Fruit fly (Drosophila melanogaster): ENCODE results near the gene CG7025.
"Not testable (repeated sequence)": the region's sequence is repeated elsewhere in the genome, so short reads cannot be mapped to it uniquely, and the experiment has no call there.

CG7025 gene

DNA sequence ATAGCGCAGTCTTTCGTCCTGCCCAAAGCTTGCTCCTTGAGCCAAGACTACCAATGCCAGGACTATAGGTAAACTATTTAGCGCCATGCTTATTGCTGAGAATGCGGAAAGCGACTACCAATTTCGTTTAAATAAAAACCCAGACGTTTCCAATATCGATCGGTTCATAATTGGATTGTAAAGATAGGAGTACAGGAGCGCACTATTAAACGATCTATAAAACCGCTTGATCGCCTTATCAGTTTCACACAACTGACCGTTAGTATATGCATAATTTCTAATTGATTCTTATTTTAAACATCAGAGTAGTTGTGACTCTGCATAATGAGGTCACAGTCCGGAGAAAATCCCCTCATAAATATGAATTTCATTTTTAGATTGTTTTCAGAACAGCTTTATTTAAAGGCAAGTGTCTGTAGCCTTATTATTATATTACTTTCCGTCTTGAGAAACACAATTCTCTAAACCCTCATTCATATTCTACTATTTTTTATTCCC lies at the start of gene CG7025, which contains the start of gene CG43235:
CG7025 (minus strand) TSS at position 101 of the 498 bp plus-strand sequence.
CG43235 (plus strand) TSS at position 448 of the 498 bp plus-strand sequence.
- TF ChIP-seq noc (tag; optimal IDR thresholded peaks at IDR 0.05), result no peak

DNA sequence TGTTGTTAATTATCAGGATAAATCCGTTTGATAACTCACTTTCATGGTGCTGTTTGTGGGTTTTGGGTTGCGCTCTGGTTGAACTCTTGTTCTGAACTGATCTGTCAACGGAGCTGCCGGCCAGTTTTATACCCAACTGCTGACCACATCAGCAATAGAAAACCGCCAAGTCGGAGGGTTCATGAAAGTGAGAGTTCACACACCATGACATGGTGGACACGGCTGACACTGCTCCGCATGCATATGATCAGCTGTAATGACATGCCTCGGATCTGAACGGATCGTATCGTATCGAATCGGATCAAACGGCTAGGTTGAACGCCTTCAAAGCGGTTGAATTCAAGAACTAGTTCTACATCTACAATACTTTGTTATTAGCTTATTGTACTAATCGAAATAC lies 49.0 kb upstream of the CG7025 start, which contains the start of gene Acp1:
Acp1 (minus strand) TSS at position 101 of the 400 bp plus-strand sequence.
- TF ChIP-seq noc (tag; optimal IDR thresholded peaks at IDR 0.05), result no peak

DNA sequence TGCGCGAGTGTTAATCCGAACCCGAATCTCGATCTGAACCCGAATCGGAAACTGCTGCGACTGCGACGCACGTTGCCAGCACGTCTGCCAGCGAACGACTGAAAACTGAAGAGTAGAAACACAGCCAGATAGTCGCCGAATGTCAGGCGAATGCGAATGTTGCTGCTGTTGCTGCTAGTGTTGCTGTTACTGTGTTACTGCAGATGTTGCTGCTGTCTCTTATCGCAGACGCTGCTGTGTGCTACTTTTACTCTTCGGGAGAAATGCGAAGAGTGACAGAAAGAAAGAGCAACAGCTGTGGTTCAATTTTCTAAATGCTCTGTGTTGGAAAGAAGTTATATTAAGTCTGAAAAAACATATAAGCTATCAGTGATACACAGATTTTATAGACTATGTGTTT lies 46.2 kb upstream of the CG7025 start, which contains the start of gene CG31904:
CG31904 (minus strand) TSS at position 101 of the 400 bp plus-strand sequence.
- not testable (repeated sequence) for TF ChIP-seq noc (tag; optimal IDR thresholded peaks at IDR 0.05)

DNA sequence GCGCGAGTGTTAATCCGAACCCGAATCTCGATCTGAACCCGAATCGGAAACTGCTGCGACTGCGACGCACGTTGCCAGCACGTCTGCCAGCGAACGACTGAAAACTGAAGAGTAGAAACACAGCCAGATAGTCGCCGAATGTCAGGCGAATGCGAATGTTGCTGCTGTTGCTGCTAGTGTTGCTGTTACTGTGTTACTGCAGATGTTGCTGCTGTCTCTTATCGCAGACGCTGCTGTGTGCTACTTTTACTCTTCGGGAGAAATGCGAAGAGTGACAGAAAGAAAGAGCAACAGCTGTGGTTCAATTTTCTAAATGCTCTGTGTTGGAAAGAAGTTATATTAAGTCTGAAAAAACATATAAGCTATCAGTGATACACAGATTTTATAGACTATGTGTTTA lies 40.1 kb upstream of the CG7025 start, which contains the start of gene CG13796:
CG13796 (minus strand) TSS at position 101 of the 400 bp plus-strand sequence.
- not testable (repeated sequence) for TF ChIP-seq noc (tag; optimal IDR thresholded peaks at IDR 0.05)

DNA sequence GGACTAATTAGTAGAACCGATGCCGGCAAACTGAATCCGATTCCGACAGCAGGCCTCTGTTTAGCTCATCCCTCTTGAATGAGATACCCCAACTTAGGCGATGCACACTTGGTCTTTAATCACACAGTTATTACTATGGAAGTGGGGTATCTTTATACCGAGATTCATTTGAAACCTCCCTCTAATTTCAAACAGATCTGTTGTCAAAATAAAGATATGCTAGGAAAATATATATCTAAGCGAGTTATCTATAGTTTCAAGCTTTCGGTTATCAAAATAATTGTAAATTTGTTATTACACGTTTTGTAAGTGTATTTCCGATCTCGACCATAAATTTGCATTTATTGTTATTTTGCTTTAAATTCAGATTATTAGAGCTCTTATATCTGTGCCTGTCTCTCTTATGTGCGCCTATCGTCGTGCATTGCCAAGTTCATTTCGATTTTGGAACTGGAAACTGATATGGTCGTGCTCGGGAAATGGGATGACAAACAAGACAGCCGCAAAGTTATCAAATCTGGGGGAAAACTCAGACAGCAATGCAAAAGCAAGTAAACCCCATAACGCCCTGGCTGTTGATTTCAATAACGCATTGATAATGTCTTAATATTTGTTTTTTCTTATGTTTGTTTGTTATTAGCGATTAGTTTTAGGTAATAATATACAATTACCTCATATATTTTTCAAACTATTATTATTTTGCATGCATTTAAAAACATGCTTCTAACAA lies 34.0 kb upstream of the CG7025 start, which contains the start of gene CG13795:
CG13795 (minus strand) TSS at position 31 of the 730 bp plus-strand sequence.
- peak; percentile 55 for TF ChIP-seq noc (tag; optimal IDR thresholded peaks at IDR 0.05)

DNA sequence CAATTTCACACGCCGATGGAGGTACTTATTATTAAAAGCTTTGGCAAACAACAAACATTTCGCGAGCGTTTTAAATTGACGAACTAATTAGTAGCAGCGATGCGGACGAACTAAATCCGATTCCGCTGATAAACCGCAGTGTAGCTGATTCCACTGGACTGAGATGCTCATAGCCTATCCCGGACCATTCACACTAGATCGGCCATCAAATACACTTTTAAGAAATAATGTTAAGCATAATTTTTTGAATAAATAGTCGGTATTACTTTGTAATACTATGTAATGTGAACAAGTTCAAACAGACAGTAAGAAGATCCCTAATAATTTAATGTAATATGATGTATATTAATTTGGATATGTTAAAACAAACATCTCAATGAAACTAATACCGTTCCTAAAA lies 30.2 kb upstream of the CG7025 start, which contains the start of gene CG13794:
CG13794 (minus strand) TSS at position 101 of the 400 bp plus-strand sequence.
- no peak for TF ChIP-seq noc (tag; optimal IDR thresholded peaks at IDR 0.05)

DNA sequence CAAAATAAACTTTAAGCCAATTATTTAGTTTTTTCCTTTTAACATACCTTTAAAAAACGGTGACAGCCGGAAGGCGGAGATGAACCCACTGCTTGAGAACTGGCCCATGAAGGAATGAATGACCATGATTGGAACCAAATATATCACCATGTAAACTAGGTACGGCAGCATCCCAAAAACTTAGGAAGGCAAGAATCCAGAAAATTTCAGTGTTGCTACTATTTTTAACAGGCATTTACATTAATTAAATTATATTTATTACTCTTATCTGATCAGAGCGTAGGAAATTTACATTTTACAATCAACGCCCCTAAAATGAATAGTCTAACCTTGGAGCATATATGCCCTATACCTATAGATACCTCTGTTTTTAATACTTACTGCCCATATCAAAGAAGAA lies 29.6 kb upstream of the CG7025 start:
- TF ChIP-seq noc (tag; optimal IDR thresholded peaks at IDR 0.05), result no peak

DNA sequence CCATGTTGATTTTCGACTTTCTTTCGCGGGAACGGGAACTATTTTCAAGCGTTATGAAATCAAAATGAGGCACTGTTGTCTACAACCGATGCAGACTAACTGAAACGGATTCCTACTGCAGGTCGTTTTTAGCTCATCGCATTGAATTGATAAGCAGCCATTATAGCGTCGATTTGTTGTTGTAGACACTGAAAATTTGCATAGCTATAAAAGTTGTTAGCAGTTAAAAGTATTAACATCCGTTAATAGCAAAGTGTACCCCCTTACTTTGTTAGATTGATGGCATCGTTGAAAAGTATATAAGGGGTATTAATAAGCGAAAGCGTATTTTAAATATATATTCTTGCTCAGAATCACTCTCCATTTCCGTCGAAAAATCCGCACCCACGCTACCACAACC lies 26.9 kb upstream of the CG7025 start, which contains the start of gene CG13793:
CG13793 (minus strand) TSS at position 101 of the 400 bp plus-strand sequence.
- no peak for TF ChIP-seq noc (tag; optimal IDR thresholded peaks at IDR 0.05)

DNA sequence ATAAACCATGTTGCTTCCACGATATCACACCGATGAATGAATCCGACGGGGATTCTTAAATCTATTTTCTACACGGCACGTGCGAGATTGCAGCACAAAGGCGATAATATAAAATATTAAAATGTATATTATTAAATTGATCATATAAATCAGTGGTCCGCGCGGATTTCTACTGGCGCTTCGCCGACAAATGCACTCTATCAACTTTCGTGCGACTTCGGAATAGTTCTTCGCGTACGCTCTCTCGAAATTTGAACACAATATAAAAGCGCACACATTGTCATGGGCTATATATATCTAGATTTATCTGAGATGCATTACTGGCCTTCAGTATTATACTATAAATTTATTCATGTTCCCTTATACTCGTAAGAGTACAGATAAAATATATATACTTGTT lies 24.1 kb upstream of the CG7025 start, which contains the start of gene CG33296:
CG33296 (minus strand) TSS at position 101 of the 400 bp plus-strand sequence.
- no peak for TF ChIP-seq noc (tag; optimal IDR thresholded peaks at IDR 0.05)

DNA sequence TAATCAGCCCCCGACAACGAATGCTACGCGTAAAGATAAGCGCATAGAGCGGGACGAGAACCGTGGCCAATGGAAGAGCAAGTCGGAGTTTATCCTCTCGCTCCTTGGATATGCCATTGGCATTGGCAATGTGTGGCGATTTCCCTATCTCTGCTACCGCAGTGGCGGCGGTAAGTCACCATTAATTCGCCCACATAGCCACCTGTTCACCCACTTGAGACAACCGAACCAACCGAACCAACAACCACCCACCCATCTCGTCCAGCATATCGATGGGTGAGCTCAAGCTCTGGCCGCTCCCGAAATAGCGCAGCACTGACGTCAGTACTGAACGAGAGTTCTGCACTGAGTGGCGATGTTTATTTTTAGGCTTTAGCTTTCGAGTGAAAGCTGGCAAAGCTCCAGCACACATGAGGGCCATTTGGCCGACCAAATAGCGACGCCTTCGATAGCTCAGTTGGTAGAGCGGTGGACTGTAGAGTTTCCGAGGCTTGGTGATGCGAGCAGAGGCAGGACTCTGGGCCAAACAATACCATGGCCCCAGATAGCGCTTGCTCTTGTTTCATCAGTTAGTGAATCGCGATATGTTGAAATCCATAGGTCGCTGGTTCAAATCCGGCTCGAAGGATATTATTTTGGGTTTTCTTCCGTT lies 18.7 kb upstream of the CG7025 start:
- no peak for TF ChIP-seq noc (tag; optimal IDR thresholded peaks at IDR 0.05)

DNA sequence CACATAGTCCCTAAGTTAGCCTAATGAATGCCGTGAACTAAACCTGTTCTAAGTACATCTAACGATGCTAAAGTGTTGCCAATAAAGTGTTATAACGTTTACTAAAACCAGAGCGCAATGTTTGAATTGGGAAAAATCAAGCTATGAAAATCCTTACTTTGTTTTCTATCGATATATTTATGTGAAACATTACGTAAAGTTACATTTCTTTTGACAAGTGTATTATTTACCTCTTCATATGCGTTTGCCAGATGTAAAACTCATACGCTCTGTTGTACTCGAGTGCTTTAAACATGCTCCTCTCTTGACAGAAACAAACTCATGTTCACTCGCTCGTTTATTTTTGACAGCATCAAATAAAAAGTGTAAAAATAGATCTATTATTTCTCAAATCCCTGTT lies 18.1 kb upstream of the CG7025 start, which contains the start of gene Ntl:
Ntl (plus strand) TSS at position 301 of the 400 bp plus-strand sequence.
- TF ChIP-seq noc (tag; optimal IDR thresholded peaks at IDR 0.05), result no peak

DNA sequence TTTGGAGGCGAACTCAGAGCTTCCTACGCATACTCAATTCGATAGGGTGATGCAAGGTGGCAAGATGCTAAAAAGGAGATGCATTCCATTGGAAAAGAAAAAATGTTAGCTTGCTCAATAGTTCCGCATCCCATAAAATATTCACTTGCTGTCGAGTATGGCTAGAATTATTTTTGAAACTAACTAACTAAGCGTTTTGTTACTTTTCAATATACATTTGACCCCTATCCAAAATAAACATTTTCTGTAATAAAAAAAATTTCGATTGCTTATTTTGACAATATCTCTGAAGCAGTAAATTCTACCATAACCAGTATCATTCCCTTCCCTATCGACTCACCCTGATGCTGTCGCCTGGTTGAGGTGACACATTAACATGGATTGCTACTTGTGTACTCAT lies 11.1 kb upstream of the CG7025 start:
- peak; percentile 55 for TF ChIP-seq noc (tag; optimal IDR thresholded peaks at IDR 0.05)

DNA sequence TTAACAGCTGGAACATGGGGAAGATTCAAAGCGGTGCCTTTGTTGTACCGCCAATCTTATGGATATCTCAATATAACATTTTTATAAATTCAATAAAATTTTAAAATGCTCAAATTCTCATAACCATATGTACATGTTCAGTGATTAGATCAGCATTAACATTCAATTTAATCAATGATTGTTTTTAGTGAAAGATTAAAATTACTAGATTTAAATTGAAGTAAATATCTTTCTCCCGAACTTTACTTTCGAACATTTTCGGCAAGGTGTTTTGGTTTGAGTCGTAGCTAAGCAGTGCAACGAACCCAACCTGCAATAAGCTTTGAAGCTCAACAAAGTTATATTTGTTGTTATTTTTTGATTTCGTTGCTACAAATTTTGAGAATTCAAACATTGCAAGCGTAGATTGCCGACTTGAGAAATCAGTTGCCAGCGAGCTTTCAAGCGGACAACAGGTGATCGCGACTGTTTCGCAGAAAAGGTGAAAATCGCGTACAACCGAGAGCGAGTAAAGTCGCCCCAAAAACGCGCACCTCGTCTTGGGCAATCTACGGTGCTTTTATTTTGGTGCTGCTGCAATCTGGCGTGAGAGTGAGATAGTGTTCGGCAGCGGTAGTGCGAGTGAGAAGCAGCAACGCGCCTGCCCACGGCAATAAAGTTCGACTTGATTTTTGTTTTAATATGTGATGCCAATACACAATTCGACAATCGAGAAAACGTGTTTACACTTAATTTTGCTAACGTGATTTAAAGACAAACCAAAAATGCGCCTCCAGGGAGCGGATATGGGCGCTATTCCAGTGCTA lies 10.1 kb upstream of the CG7025 start, which contains the start of gene Tep3:
Tep3 (plus strand) TSS at position 423 of the 806 bp plus-strand sequence.
- no peak for TF ChIP-seq noc (tag; optimal IDR thresholded peaks at IDR 0.05)

DNA sequence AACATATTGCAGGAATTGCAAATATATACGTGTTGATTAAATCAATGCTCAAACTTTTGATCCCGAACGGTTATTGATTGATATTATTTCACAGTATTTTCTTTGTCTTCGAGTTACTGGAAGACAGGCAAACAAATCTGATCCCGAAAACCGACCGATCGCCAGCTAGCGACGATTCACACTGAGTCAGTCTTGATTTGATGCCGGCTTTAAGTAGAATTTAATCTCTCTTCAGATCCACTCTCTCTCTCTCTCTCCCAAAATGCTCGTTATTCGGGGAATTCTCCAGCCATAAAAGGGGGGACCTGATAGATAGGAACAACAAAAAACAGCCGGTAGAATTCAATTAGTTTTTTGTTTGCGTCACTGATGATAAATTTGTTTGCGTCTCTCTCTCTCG lies 8.9 kb upstream of the CG7025 start, which contains the start of gene Tep2:
Tep2 (minus strand) TSS at position 185 of the 400 bp plus-strand sequence.
- peak; percentile 2 for TF ChIP-seq noc (tag; optimal IDR thresholded peaks at IDR 0.05)

DNA sequence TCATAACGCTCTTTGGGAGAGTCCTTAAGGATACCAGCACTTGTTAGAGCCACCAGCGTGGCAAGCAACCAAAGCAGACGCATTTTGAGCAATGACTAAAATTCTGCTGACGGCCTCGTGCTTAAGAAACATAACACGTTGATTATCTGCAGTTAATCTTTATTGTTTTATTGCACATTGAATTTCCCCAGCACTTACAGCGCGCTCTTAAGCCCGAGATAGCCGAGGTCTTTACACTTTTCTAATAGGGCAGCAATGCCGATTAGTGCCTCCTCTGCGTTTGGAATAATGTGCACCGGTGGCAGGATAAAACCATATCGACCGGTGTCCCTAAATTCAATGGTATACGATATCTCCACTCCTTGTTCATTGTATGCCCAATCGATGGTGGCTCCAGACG lies 1.5 kb downstream of the CG7025 start, which contains the start of gene CG18585:
CG18585 (minus strand) TSS at position 101 of the 400 bp plus-strand sequence.
- no peak for TF ChIP-seq noc (tag; optimal IDR thresholded peaks at IDR 0.05)

All from whole organism, larva.